In genomic region chrIV:3165365-3165764, ce11 we compare ENCODE assay signal across 4 worm cellular contexts.
A peak's percentile ranks its signal among the peaks of the same experiment; 100 is the strongest.
TF ChIP-seq lines count a peak whose summit lies in the region.

No protein-coding gene starts in this region.

TF ChIP-seq in whole organism, L1 larva, 84 proteins besides CTCF, POLR2A, EP300 and RAD21 (continues in another document):
- TF ChIP-seq ces-1 (GFP tag; optimal IDR thresholded peaks at IDR 0.05; lab: Kevin White, UChicago) = no peak
- TF ChIP-seq tbx-2 (tag; optimal IDR thresholded peaks at IDR 0.05; lab: Kevin White, UChicago) = no peak
- no peak for TF ChIP-seq nhr-20 (tag; optimal IDR thresholded peaks at IDR 0.05; lab: Kevin White, UChicago)
- no peak for TF ChIP-seq mep-1 (tag; optimal IDR thresholded peaks at IDR 0.05; lab: Kevin White, UChicago)
- TF ChIP-seq aha-1 (tag; optimal IDR thresholded peaks at IDR 0.05; lab: Kevin White, UChicago) = no peak
- TF ChIP-seq nhr-85 (tag; lab: Kevin White, UChicago) = peak; percentile 81
- no peak for TF ChIP-seq ceh-8 (GFP tag; optimal IDR thresholded peaks at IDR 0.05; lab: Kevin White, UChicago)
- TF ChIP-seq egl-13 (tag; optimal IDR thresholded peaks at IDR 0.05; lab: Kevin White, UChicago) = no peak
- TF ChIP-seq nhr-90 (tag; optimal IDR thresholded peaks at IDR 0.05; lab: Kevin White, UChicago; ENCODE audit: poor library complexity) = no peak
- no peak for TF ChIP-seq nhr-11 (tag; optimal IDR thresholded peaks at IDR 0.05; lab: Kevin White, UChicago)
- TF ChIP-seq lsy-2 (tag; optimal IDR thresholded peaks at IDR 0.05; lab: Kevin White, UChicago) = no peak
- TF ChIP-seq jun-1 (tag; optimal IDR thresholded peaks at IDR 0.05; lab: Kevin White, UChicago) = no peak
- TF ChIP-seq C04F5.9 (tag; optimal IDR thresholded peaks at IDR 0.05; lab: Kevin White, UChicago) = no peak
- TF ChIP-seq blmp-1 (tag; optimal IDR thresholded peaks at IDR 0.05; lab: Kevin White, UChicago) = peak; percentile 8
- TF ChIP-seq ceh-63 (GFP tag; optimal IDR thresholded peaks at IDR 0.05; lab: Kevin White, UChicago) = no peak
- no peak for TF ChIP-seq nhr-76 (tag; optimal IDR thresholded peaks at IDR 0.05; lab: Kevin White, UChicago)
- no peak for TF ChIP-seq dpl-1 (GFP tag; optimal IDR thresholded peaks at IDR 0.05; lab: Kevin White, UChicago)
- TF ChIP-seq rnt-1 (tag; optimal IDR thresholded peaks at IDR 0.05; lab: Kevin White, UChicago) = no peak
- peak; percentile 1 for TF ChIP-seq lin-14 (GFP tag; optimal IDR thresholded peaks at IDR 0.05; lab: Kevin White, UChicago)
- TF ChIP-seq lin-15B (tag; optimal IDR thresholded peaks at IDR 0.05; lab: Kevin White, UChicago) = no peak
- no peak for TF ChIP-seq alr-1 (tag; optimal IDR thresholded peaks at IDR 0.05; lab: Kevin White, UChicago; ENCODE audit: borderline replicate concordance)
- TF ChIP-seq fkh-10 (GFP tag; optimal IDR thresholded peaks at IDR 0.05; lab: Kevin White, UChicago) = no peak
- no peak for TF ChIP-seq nhr-28 (tag; optimal IDR thresholded peaks at IDR 0.05; lab: Kevin White, UChicago)
- TF ChIP-seq F16B12.6 (tag; optimal IDR thresholded peaks at IDR 0.05; lab: Kevin White, UChicago) = no peak

TF ChIP-seq in whole organism, L2 larva, 48 proteins besides CTCF, POLR2A, EP300 and RAD21:
- TF ChIP-seq ceh-16 (tag; optimal IDR thresholded peaks at IDR 0.05; lab: Kevin White, UChicago) (no peak), lin-11 (tag; optimal IDR thresholded peaks at IDR 0.05; lab: Kevin White, UChicago) (no peak), nhr-10 (tag; optimal IDR thresholded peaks at IDR 0.05; lab: Kevin White, UChicago) (no peak), lin-13 (GFP tag; optimal IDR thresholded peaks at IDR 0.05; lab: Kevin White, UChicago) (no peak), nhr-23 (tag; optimal IDR thresholded peaks at IDR 0.05; lab: Kevin White, UChicago) (no peak), elt-1 (tag; optimal IDR thresholded peaks at IDR 0.05; lab: Kevin White, UChicago) (peak; percentile 51), nhr-25 (tag; optimal IDR thresholded peaks at IDR 0.05; lab: Kevin White, UChicago) (peak; percentile 46), alr-1 (tag; optimal IDR thresholded peaks at IDR 0.05; lab: Kevin White, UChicago) (no peak), crh-2 (tag; optimal IDR thresholded peaks at IDR 0.05; lab: Kevin White, UChicago) (no peak), ztf-1 (GFP tag; conservative IDR thresholded peaks at IDR 0.05; lab: Robert Waterston, UW) (no peak), nhr-129 (tag; optimal IDR thresholded peaks at IDR 0.05; lab: Kevin White, UChicago) (no peak), unc-39 (tag; optimal IDR thresholded peaks at IDR 0.05; lab: Kevin White, UChicago) (no peak)

TF ChIP-seq in whole organism, L3 larva, 47 proteins besides CTCF, POLR2A, EP300 and RAD21:
- TF ChIP-seq elt-1 (tag; optimal IDR thresholded peaks at IDR 0.05; lab: Kevin White, UChicago) (peak; percentile 94), ceh-82 (tag; optimal IDR thresholded peaks at IDR 0.05; lab: Kevin White, UChicago) (no peak)
TF ChIP-seq in whole organism, L3 larva: peak in this region for 1.

TF ChIP-seq in whole organism, mixed stage, embryonic, 35 proteins besides CTCF, POLR2A, EP300 and RAD21:
- TF ChIP-seq zip-8 (tag; optimal IDR thresholded peaks at IDR 0.05; lab: Kevin White, UChicago) (no peak), sptf-1 (tag; optimal IDR thresholded peaks at IDR 0.05; lab: Kevin White, UChicago) (peak; percentile 5)
TF ChIP-seq in whole organism, mixed stage, embryonic: peak in this region for 1.

Comparison
In these comparisons a context has a peak if more than half of its experiments do, and no peak if none do; other contexts are left out.
1. Of the 22 proteins assayed by ChIP-seq in both whole organism, L1 larva and whole organism, L2 larva: peak only in whole organism, L1 larva: blmp-1; only in whole organism, L2 larva: none; in both: none; in neither: 21.